Fruit fly (Drosophila melanogaster) whole organism, pupa: ENCODE data around the gene SdicB.
"Not testable (repeated sequence)": the region's sequence is repeated elsewhere in the genome, so short reads cannot be mapped to it uniquely, and the experiment has no call there.

ENCODE experiments used
- CG10348 ChIP-seq: fragments of 200-800 bp; sonication (Bioruptor generic); IDR thresholded peaks from 2 replicates; pipeline ENCODE4 v1.3.6; 2022; ENCODE audit warnings: missing biosample characterization, missing genetic modification characterization
- CG13204 ChIP-seq: fragments of 200-800 bp; sonication (Bioruptor generic); optimal IDR thresholded peaks from 2 replicates; lab custom pipeline; 2018; ENCODE audit warnings: missing biosample characterization, mild to moderate bottlenecking, missing genetic modification characterization, moderate library complexity
- CG14655 ChIP-seq: fragments of 200-800 bp; sonication (Bioruptor generic); optimal IDR thresholded peaks from 3 replicates; lab custom pipeline; 2017; ENCODE audit warnings: mild to moderate bottlenecking, missing biosample characterization, missing genetic modification reagents, missing genetic modification characterization
- CG15710 ChIP-seq: fragments of 200-800 bp; sonication (Bioruptor generic); optimal IDR thresholded peaks from 2 replicates; lab custom pipeline; 2018; ENCODE audit warnings: missing biosample characterization, mild to moderate bottlenecking, missing genetic modification characterization, moderate library complexity
- CG17806 ChIP-seq: fragments of 200-800 bp; sonication (Bioruptor generic); optimal IDR thresholded peaks from 2 replicates; lab custom pipeline; 2018; ENCODE audit warnings: missing biosample characterization, mild to moderate bottlenecking, missing genetic modification characterization, moderate library complexity
- CG32121 ChIP-seq: fragments of 200-800 bp; sonication (Bioruptor generic); IDR thresholded peaks from 2 replicates; pipeline ENCODE4 v1.3.6; 2022; ENCODE audit warnings: missing biosample characterization, missing genetic modification characterization
- CG4496 ChIP-seq: fragments of 200-800 bp; sonication (Bioruptor generic); IDR thresholded peaks from 3 replicates; pipeline ENCODE4 v1.3.6; 2022; ENCODE audit warnings: missing biosample characterization, missing genetic modification characterization
- CG8159 ChIP-seq: fragments of 200-800 bp; sonication (Bioruptor generic); optimal IDR thresholded peaks from 3 replicates; lab custom pipeline; 2018; ENCODE audit warnings: missing biosample characterization, mild to moderate bottlenecking, missing genetic modification characterization, moderate library complexity
- CG8301 ChIP-seq: fragments of 200-800 bp; sonication (Bioruptor generic); optimal IDR thresholded peaks from 2 replicates; lab custom pipeline; 2018; ENCODE audit warnings: missing biosample characterization, mild to moderate bottlenecking, missing genetic modification characterization
- CG9948 ChIP-seq: fragments of 200-800 bp; sonication (Bioruptor generic); optimal IDR thresholded peaks from 2 replicates; lab custom pipeline; 2018; ENCODE audit warnings: missing biosample characterization, mild to moderate bottlenecking, missing genetic modification characterization, moderate library complexity
- D1 ChIP-seq: fragments of 200-800 bp; sonication (Bioruptor generic); optimal IDR thresholded peaks from 2 replicates; lab custom pipeline; 2018; ENCODE audit warnings: missing biosample characterization, mild to moderate bottlenecking, missing genetic modification characterization, moderate library complexity
- EcR ChIP-seq: fragments of 200-800 bp; sonication (Bioruptor generic); optimal IDR thresholded peaks from 3 replicates; lab custom pipeline; 2019; ENCODE audit warnings: missing biosample characterization, missing genetic modification characterization, mild to moderate bottlenecking, moderate library complexity, missing genetic modification reagents
- Ets98B ChIP-seq: fragments of 200-800 bp; sonication (Bioruptor generic); IDR thresholded peaks from 2 replicates; pipeline ENCODE4 v1.3.6; 2022; ENCODE audit warnings: missing biosample characterization, missing genetic modification characterization
- Pif1A ChIP-seq: fragments of 200-800 bp; sonication (Bioruptor generic); optimal IDR thresholded peaks from 3 replicates; lab custom pipeline; 2016; ENCODE audit warnings: missing biosample characterization, missing genetic modification characterization
- Pif1B ChIP-seq: fragments of 200-800 bp; sonication (Bioruptor generic); optimal IDR thresholded peaks from 3 replicates; lab custom pipeline; 2016; ENCODE audit warnings: missing biosample characterization, missing genetic modification characterization
- Snoo ChIP-seq: fragments of 200-800 bp; sonication (Bioruptor generic); optimal IDR thresholded peaks from 3 replicates; lab custom pipeline; 2017; ENCODE audit warnings: missing biosample characterization, mild to moderate bottlenecking, missing genetic modification characterization, inconsistent platforms
- fd96Ca ChIP-seq: fragments of 200-800 bp; sonication (Bioruptor generic); IDR thresholded peaks from 3 replicates; pipeline ENCODE4 v1.3.6; 2022; ENCODE audit warnings: missing biosample characterization, missing genetic modification characterization
- gl ChIP-seq: fragments of 200-800 bp; sonication (Bioruptor generic); optimal IDR thresholded peaks from 2 replicates; lab custom pipeline; 2018; ENCODE audit warnings: missing biosample characterization, mild to moderate bottlenecking, missing genetic modification characterization
- rn ChIP-seq: fragments of 200-800 bp; sonication (Bioruptor generic); IDR thresholded peaks from 2 replicates; pipeline ENCODE4 v1.3.6; 2022; ENCODE audit warnings: missing biosample characterization, missing genetic modification characterization

The SdicB gene

DNA sequence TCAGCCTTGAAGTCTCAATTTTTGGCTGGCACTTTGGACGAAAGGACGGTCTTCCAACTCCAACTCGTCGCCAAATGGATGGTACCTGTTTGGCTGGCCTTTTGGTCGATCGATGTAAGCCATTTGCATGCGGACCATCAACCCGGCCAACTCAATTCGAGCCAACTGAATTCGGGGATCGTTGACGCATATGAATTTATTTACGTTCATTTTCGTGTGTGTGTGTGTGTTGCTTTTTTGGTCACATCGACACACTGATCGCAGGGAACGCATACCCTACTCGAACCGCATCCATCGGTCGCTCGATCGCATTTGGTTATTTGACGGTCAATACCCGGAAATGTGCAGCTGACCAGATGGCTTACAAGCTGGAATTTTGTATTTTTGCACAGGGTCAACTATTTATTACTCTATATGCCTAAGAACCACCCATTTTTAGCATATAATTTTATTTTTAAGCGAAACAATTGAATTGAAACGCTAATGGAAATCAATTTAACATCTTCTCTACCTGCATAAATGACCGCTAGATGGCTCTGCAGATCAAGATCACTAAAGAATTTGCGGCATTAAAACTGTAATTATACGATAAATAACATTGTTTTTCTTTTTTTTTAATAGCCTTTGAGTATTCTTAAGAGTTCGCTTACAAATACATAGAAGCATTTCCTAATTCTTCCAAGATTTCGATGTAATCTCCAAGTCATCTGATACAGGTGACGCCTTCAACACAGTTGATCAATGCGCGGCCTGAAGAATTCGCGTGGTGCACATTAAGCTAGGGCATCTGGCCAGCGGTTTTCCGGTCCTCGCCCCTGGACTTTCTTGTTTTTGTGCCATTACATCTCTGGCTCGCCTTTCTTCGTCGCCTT lies 29.6 kb upstream of the SdicB start:
- TF ChIP-seq rn (GFP tag; lab: Robert Waterston, UW) (no peak), CG15710 (tag; lab: Kevin White, UChicago) (no peak), Ets98B (GFP tag; lab: Robert Waterston, UW) (no peak), CG14655 (peak; percentile 17), EcR (GFP tag; lab: Kevin White, UChicago) (peak; percentile 43)

DNA sequence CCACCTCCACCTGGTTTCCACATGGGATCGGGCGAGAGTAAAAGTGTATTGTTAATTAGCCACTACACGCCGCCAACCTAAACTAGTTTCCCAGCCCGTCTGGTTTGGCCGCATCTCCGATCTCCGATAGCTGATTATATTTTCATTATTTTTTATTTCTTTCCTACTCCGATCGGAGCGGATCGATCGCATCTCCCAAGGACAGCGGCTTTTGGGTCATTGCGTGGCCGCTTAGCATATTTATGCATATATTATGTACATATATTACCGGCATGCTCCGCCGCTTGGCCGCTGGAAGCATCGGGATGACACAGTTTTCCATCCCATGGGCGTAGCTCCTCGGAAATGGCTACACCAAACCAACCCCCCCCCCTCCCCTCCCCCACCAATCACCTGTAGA lies 28.5 kb upstream of the SdicB start:
- TF ChIP-seq CG9948 (tag; lab: Kevin White, UChicago) = no peak
- peak; percentile 50 for TF ChIP-seq EcR (GFP tag; lab: Kevin White, UChicago)
- TF ChIP-seq, all 21 proteins: peak for 1

DNA sequence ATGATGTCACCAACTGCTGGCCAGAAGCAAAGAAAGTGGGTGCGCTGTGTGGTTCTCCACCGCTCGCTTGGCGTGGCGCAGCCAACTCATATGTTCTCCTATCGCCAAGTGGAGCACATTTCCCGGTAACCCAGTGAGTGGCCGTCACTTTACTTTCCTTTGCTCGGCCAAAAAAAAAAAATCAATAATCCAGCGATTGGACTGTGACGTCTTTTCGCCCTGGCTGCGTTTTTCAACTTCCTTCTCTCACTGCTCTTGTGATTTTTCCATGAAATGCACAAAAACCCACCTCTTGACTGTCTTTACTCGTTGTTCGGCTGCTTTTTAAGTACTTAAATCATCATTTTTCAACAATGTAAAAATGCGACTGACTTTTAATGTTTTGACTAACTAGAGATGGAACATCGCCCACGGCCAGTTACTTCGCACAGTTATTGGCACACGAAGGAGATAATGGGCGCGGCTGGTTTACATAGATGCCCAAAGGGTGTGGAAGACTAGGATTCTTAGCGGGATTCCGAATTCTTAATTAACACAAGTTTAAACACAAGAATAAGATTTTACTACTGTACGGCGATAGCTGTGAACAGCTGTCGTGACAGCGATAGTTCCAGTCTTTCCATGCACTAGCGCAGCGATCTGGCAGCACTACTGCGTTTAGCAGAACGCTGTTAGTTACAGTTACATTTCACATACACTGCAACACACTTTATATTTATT lies 26.6 kb upstream of the SdicB start, which contains the start of gene sw:
Gene sw (minus strand): TSS at position 589 of the 720 bp plus-strand sequence.
- TF ChIP-seq Snoo (tag; lab: Kevin White, UChicago) (peak; percentile 32), CG17806 (tag; lab: Kevin White, UChicago) (peak; percentile 12), Pif1A (peak; percentile 6), CG8159 (tag; lab: Kevin White, UChicago) (peak; percentile 51), CG15710 (tag; lab: Kevin White, UChicago) (peak; percentile 51), Ets98B (GFP tag; lab: Robert Waterston, UW) (peak; percentile 33; the same call in 1 of the 2 replicates), CG32121 (GFP tag; lab: Robert Waterston, UW) (no peak), CG8301 (tag; lab: Kevin White, UChicago) (peak; percentile 8), CG10348 (GFP tag; lab: Robert Waterston, UW) (no peak), CG9948 (tag; lab: Kevin White, UChicago) (peak; percentile 30), CG4496 (peak; percentile 68; the same call in 2 of the 3 replicates), CG13204 (GFP tag; lab: Kevin White, UChicago) (no peak), fd96Ca (GFP tag; lab: Robert Waterston, UW) (peak; percentile 70; the same call in 2 of the 3 replicates)
- TF ChIP-seq, all 21 proteins: peak for 10

DNA sequence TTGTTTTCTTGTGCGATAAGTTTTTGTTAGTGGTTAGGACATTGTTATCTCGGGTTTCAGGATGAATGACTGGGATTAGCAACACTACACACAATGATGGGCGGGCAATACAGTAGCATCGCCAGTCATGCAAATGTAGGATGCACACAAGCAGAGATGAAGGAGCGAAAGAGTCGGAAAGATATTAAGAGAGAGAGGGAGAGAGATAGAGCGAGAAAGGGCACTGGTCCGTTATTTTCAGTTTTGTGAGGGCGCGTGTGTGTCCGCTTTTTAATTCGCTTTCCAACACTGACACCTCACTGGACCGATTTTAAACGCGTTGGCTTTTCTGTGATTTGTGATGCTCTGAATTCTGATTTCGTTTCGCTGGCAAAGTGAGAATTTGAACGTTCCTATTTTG lies 22.3 kb upstream of the SdicB start:
- TF ChIP-seq CG4496 (no peak), CG14655 (no peak), CG9948 (tag; lab: Kevin White, UChicago) (no peak), fd96Ca (GFP tag; lab: Robert Waterston, UW) (no peak), gl (tag; lab: Kevin White, UChicago) (no peak), CG15710 (tag; lab: Kevin White, UChicago) (no peak)

DNA sequence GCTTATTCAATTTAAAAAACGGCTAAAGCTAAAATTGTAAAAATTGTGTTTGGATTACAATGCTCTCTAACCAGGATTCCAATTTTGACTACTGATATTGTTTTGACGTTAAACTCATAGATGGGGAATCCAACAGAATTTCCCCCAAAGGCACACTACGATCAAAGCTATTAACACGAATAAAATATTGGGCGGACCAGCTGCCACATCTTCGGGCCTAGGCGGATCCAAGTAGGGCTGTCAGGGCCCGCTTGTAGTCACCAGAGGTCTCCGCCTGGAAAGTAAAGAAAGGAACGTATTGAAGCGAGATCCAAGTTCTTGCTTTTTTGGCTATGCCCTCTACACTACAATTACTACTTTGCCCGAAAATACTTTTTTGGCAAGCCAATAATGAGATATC lies 15.5 kb upstream of the SdicB start, which contains the start of gene Sdic4:
Gene Sdic4 (minus strand): TSS at position 101 of the 400 bp plus-strand sequence.
- not testable (repeated sequence) for TF ChIP-seq Pif1B (GFP tag; lab: Kevin White, UChicago); CG8159 (tag; lab: Kevin White, UChicago); CG8301 (tag; lab: Kevin White, UChicago)

DNA sequence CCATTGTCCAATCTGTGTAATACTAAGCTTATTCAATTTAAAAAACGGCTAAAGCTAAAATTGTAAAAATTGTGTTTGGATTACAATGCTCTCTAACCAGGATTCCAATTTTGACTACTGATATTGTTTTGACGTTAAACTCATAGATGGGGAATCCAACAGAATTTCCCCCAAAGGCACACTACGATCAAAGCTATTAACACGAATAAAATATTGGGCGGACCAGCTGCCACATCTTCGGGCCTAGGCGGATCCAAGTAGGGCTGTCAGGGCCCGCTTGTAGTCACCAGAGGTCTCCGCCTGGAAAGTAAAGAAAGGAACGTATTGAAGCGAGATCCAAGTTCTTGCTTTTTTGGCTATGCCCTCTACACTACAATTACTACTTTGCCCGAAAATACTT lies 7.8 kb upstream of the SdicB start, which contains the start of gene SdicC:
Gene SdicC (minus strand): TSS at position 101 of the 400 bp plus-strand sequence.
- not testable (repeated sequence) for TF ChIP-seq D1; EcR (GFP tag; lab: Kevin White, UChicago); CG8159 (tag; lab: Kevin White, UChicago)

DNA sequence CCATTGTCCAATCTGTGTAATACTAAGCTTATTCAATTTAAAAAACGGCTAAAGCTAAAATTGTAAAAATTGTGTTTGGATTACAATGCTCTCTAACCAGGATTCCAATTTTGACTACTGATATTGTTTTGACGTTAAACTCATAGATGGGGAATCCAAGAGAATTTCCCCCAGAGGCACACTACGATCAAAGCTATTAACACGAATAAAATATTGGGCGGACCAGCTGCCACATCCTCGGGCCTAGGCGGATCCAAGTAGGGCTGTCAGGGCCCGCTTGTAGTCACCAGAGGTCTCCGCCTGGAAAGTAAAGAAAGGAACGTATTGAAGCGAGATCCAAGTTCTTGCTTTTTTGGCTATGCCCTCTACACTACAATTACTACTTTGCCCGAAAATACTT lies 7.6 kb downstream of the SdicB start, which contains the start of gene SdicA:
Gene SdicA (minus strand): TSS at position 101 of the 400 bp plus-strand sequence.
- not testable (repeated sequence) for TF ChIP-seq fd96Ca (GFP tag; lab: Robert Waterston, UW); CG17806 (tag; lab: Kevin White, UChicago); EcR (GFP tag; lab: Kevin White, UChicago)
- TF ChIP-seq, all 21 proteins: peak for 0; not testable (repeated sequence) for 21
